Worm (Caenorhabditis elegans) whole organism, early embryonic: ENCODE data around the gene mcp-1.

Experiments
- aly-1 ChIP-seq: sonication (generic microtip); optimal IDR thresholded peaks from 2 replicates; lab custom pipeline; 2016; ENCODE audit warnings: missing genetic modification characterization, missing compliant biosample characterization
- ama-1 ChIP-seq: fragments of 150-350 bp; optimal IDR thresholded peaks from 2 replicates; lab custom pipeline; 2014
- ceh-13 ChIP-seq: fragments of 200-800 bp; sonication (Bioruptor generic); optimal IDR thresholded peaks from 2 replicates; lab custom pipeline; 2018; ENCODE audit warnings: mild to moderate bottlenecking, missing genetic modification characterization, missing compliant biosample characterization
- flt-1 ChIP-seq: fragments of 200-800 bp; sonication (Bioruptor generic); IDR thresholded peaks from 2 replicates; pipeline ENCODE4 v1.3.6; 2022; ENCODE audit warnings: missing genetic modification characterization, missing compliant biosample characterization
- hmbx-1 ChIP-seq: sonication (generic microtip); optimal IDR thresholded peaks from 2 replicates; lab custom pipeline; 2016; ENCODE audit warnings: mild to moderate bottlenecking, missing genetic modification characterization, missing compliant biosample characterization
- pes-1 ChIP-seq: fragments of 200-800 bp; sonication (Bioruptor generic); IDR thresholded peaks from 2 replicates; pipeline ENCODE4 v1.3.6; 2022; ENCODE audit warnings: missing genetic modification reagents, missing genetic modification characterization, missing compliant biosample characterization

- TF ChIP-seq ama-1 (lab: Kevin White, UChicago) (no peak), ceh-13 (GFP tag; lab: Kevin White, UChicago) (no peak), flt-1 (no peak), hmbx-1 (tag; lab: Kevin White, UChicago) (no peak), pes-1 (GFP tag; lab: Robert Waterston, UW) (no peak), aly-1 (no peak)
Measured at ce11 chrV:5939503-5940072, 22.0 kb upstream of the mcp-1 start, which contains the start of gene syf-3.
